Worm (Caenorhabditis elegans): ENCODE measurements around the gene snf-10.

DNA sequence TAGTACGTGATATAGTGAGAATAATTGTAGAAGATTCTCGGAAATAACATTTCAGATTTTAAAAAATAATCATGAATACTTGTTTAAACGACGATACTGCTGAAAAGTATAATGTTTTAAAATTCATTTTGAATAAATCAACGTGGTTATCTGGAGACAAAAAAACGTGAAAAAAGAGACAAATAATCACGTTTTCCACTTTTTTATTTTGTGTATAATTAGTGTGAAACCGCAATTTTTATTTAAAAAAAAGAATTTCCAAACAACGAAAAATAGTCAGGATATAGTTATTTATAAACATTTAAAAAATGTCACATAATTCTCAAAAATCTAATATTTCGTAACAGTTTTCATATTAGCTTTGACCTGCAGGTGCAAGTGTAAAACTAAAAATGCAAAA lies 34.3 kb downstream of the snf-10 start, which contains the start of gene F15H10.7:
- TF ChIP-seq fkh-10 (GFP tag; optimal IDR thresholded peaks at IDR 0.05) (no peak), rnt-1 (tag; optimal IDR thresholded peaks at IDR 0.05) (no peak), pha-4 (tag; optimal IDR thresholded peaks at IDR 0.05) (no peak), ama-1 (optimal IDR thresholded peaks at IDR 0.05) (no peak), sox-4 (tag; optimal IDR thresholded peaks at IDR 0.05) (no peak)

Measured in whole organism, late embryonic.